Worm (Caenorhabditis elegans) whole organism, dauer: ENCODE measurements around the gene M28.4.

ENCODE experiments used
- unc-62 ChIP-seq: sonication (generic microtip); optimal IDR thresholded peaks from 2 replicates; lab custom pipeline; 2017; ENCODE audit warnings: missing biosample characterization, missing genetic modification reagents, missing genetic modification characterization

Gene M28.4

DNA sequence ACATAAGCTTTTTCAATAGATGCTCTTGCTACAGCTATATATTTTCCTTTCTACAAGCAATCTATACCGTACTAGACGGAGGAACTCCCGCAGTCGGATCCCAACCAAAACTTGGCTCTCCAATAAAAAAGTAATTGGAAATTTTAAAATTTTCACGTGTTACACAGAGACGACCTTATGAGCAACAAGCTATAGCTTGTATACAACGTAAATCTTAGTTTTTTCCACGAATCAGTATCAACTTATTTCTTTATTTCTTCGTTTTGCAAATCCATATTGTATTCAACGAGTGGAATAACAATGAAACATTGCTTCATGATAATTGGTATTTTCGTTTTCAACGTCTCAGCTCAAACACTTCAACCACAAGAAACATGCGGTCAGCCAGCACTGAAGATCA, at the start of gene M28.4:
TSS of gene M28.4 (plus strand) at position 301 of the 400 bp plus-strand sequence.
- TF ChIP-seq unc-62 (GFP tag; lab: Kevin White, UChicago): no peak

DNA sequence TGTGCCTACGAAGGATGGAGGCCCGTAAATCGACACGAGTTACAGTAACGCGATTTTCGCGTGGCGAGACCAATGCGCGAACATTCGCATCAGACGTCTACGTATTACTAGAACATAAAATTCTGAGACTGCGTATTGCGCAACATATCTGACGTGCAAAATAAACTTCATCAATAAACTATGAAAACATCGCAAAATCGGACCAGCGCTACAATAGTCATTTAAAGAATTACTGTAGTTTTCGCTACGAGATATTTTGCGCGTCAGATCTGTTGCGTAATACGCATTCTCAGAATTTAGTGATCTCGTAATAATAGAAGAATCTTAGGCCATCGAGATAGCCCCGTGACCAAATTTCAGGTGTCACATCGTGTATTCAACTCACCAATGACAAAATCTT, 49.2 kb upstream of the M28.4 start:
- TF ChIP-seq unc-62 (GFP tag; lab: Kevin White, UChicago): no peak

- no peak for TF ChIP-seq unc-62 (GFP tag; lab: Kevin White, UChicago)
Observed at ce11 chrII:10594758-10595157, 48.7 kb upstream of the M28.4 start, which contains the start of gene C14A4.6. TSS of gene C14A4.6 (minus strand) at chrII:10594776.

ce11 chrII:10596462-10596861, 47.0 kb upstream of the M28.4 start, which contains the start of gene C14A4.7:
TSS of gene C14A4.7 (minus strand) at chrII:10596562.
- no peak for TF ChIP-seq unc-62 (GFP tag; lab: Kevin White, UChicago)

- TF ChIP-seq unc-62 (GFP tag; lab: Kevin White, UChicago): no peak
Observed at ce11 chrII:10598039-10598438, 45.5 kb upstream of the M28.4 start, which contains the start of gene C14A4.8. TSS of gene C14A4.8 (minus strand) at chrII:10598139.

- TF ChIP-seq unc-62 (GFP tag; lab: Kevin White, UChicago): no peak
Observed at ce11 chrII:10598970-10599369, 44.5 kb upstream of the M28.4 start, which contains the start of gene C14A4.9. TSS of gene C14A4.9 (plus strand) at chrII:10599337.

- no peak for TF ChIP-seq unc-62 (GFP tag; lab: Kevin White, UChicago)
Observed at ce11 chrII:10602184-10602583, 41.3 kb upstream of the M28.4 start, which contains the start of gene srv-2. TSS of gene srv-2 (minus strand) at chrII:10602284.

DNA sequence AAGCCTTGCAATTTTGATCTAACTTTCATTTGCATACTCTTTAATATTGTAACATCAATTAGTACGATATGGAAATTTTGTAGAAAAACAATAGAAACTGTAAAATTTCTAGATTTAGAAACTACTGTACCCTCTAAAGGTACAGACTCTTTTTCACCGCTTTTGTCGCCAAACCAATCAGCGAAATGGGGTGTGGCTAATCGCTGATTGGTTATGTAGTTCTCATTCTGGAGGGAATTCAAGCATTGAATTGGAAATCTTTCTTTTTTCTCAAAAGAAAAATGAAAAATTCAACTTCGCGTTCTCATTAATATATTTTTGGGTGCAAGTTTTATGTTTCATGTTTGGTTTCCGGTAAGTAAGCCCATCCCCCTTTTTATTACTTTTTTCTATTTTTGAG, 39.9 kb upstream of the M28.4 start:
- no peak for TF ChIP-seq unc-62 (GFP tag; lab: Kevin White, UChicago)

DNA sequence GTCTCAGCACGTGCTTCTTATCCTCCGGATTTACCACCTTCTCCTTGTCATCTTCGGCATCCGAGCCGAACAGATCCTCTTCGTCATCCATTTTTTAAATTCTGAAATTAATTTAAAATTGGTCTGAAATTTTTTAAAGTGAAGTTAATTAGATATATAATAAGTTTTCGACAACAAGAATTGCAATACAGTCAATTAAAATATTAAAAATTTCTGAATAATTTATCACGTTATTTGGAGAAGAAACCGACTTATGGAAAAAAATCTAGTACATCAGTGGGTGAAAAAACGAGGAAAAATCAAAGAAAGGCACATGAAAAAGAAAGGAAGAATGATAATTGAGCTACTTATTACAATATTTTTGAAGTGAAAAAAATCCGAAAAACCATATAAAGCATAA, 38.0 kb upstream of the M28.4 start, which contains the start of gene taf-13:
TSS of gene taf-13 (minus strand) at position 101 of the 400 bp plus-strand sequence.
- TF ChIP-seq unc-62 (GFP tag; lab: Kevin White, UChicago): no peak

ce11 chrII:10607238-10607961, 36.1 kb upstream of the M28.4 start, which contains the start of gene ccm-3:
TSS of gene ccm-3 (minus strand) at chrII:10607275.
- no peak for TF ChIP-seq unc-62 (GFP tag; lab: Kevin White, UChicago)

DNA sequence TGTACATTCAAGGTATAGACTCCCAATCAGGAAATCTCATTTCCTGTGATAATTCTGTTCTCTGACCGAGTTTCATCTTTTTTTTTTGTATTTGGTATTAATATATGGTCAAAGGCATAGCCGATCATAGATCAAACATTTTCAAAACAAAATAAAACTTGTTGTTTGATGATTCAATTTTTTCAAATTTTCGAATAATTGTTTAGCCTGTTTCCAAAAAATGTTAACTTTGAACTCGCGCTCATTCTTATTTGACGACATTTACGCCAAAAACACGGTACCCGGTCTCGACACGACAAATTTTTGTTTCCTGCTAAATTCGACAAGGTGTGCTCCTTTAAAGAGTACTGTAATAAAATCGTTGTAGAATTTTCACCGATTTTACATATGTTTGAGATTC, 34.7 kb upstream of the M28.4 start:
- no peak for TF ChIP-seq unc-62 (GFP tag; lab: Kevin White, UChicago)

DNA sequence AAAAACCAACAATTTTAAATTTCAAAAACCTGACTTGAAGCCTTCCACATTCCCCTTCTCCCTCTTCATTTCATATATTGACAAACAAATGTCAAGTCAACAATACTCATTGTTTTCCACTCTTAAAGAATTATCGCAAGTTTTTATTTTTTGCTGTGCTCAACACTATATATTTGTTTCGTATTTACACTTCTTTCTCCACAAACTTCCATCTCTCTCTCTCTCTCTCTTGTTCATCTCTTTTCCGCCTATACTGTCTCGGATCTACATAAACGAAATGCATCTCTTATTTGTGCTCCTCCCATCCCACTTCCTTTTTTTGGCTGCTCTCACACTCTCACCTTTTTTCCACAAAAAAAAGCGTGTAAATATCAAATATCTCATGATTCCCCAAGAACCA, 30.8 kb upstream of the M28.4 start, which contains the start of gene C14A4.12:
TSS of gene C14A4.12 (plus strand) at position 301 of the 400 bp plus-strand sequence.
- TF ChIP-seq unc-62 (GFP tag; lab: Kevin White, UChicago): no peak

ce11 chrII:10618157-10618556, 25.3 kb upstream of the M28.4 start, which contains the start of gene C14A4.13:
TSS of gene C14A4.13 (plus strand) at chrII:10618457.
- no peak for TF ChIP-seq unc-62 (GFP tag; lab: Kevin White, UChicago)

DNA sequence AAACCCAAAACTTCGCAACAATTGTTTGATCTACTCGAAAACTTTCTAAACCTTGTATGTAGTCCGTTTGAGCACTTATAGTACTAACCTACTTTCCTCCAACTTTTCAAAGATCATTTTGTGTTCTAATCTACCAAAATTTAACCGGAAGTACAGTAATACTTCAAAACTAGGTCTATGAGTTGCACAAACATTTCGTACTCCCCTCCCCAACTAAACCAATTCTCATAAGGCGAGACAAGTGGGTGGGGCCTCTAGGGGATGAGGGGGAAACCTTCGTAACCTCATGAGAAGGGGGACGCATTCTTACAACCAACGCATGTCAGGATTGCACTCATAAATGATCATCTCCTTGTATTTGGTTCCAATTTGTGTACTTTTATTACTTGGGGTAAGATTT, 21.5 kb upstream of the M28.4 start, which contains the start of gene cutl-9:
TSS of gene cutl-9 (plus strand) at position 301 of the 400 bp plus-strand sequence.
- TF ChIP-seq unc-62 (GFP tag; lab: Kevin White, UChicago): no peak

ce11 chrII:10627086-10627485, 16.4 kb upstream of the M28.4 start:
- no peak for TF ChIP-seq unc-62 (GFP tag; lab: Kevin White, UChicago)

ce11 chrII:10627963-10628362, 15.5 kb upstream of the M28.4 start, which contains the start of gene M28.8:
TSS of gene M28.8 (plus strand) at chrII:10628263.
- no peak for TF ChIP-seq unc-62 (GFP tag; lab: Kevin White, UChicago)
